Fruit fly (Drosophila melanogaster) whole organism, embryonic: ENCODE measurements around the gene Oatp30B.

Experiments used
- Asciz ChIP-seq: fragments of 200-800 bp; sonication (Bioruptor generic); optimal IDR thresholded peaks from 2 replicates; lab custom pipeline; 2017; ENCODE audit warnings: missing biosample characterization, mild to moderate bottlenecking, missing genetic modification characterization, missing genetic modification reagents
- CG10274 ChIP-seq: fragments of 200-800 bp; sonication (Bioruptor generic); optimal IDR thresholded peaks from 3 replicates; lab custom pipeline; 2017; ENCODE audit warnings: missing biosample characterization, mild to moderate bottlenecking, missing genetic modification characterization
- CG10979 ChIP-seq: fragments of 200-800 bp; sonication (Bioruptor generic); optimal IDR thresholded peaks from 2 replicates; lab custom pipeline; 2018; ENCODE audit warnings: missing biosample characterization, mild to moderate bottlenecking, missing genetic modification characterization, moderate library complexity
- CG13123 ChIP-seq: fragments of 200-800 bp; sonication (Bioruptor generic); optimal IDR thresholded peaks from 2 replicates; lab custom pipeline; 2016; ENCODE audit warnings: missing biosample characterization, missing genetic modification characterization
- CG14710 ChIP-seq: fragments of 200-800 bp; sonication (Bioruptor generic); optimal IDR thresholded peaks from 3 replicates; lab custom pipeline; 2019; ENCODE audit warnings: missing biosample characterization, mild to moderate bottlenecking, missing genetic modification characterization, moderate library complexity
- CG15601 ChIP-seq: fragments of 200-800 bp; sonication (Bioruptor generic); optimal IDR thresholded peaks from 3 replicates; lab custom pipeline; 2019; ENCODE audit warnings: missing biosample characterization, mild to moderate bottlenecking, missing genetic modification characterization, moderate library complexity
- CG17612 ChIP-seq: fragments of 200-800 bp; sonication (Bioruptor generic); IDR thresholded peaks from 2 replicates; pipeline ENCODE4 v1.3.6; 2022; ENCODE audit warnings: missing biosample characterization, missing genetic modification characterization
- CG17829 ChIP-seq: fragments of 200-800 bp; optimal IDR thresholded peaks from 2 replicates; lab custom pipeline; 2019; ENCODE audit warnings: missing biosample characterization, mild to moderate bottlenecking, missing genetic modification characterization, moderate library complexity
- CG18262 ChIP-seq: fragments of 200-800 bp; optimal IDR thresholded peaks from 3 replicates; lab custom pipeline; 2019; ENCODE audit warnings: missing biosample characterization, mild to moderate bottlenecking, missing genetic modification characterization, moderate library complexity
- CG18619 ChIP-seq: fragments of 200-800 bp; sonication (Bioruptor generic); optimal IDR thresholded peaks from 3 replicates; lab custom pipeline; 2017; ENCODE audit warnings: missing biosample characterization, mild to moderate bottlenecking, missing genetic modification characterization
- CG2678 ChIP-seq: fragments of 200-800 bp; sonication (Bioruptor generic); optimal IDR thresholded peaks from 3 replicates; lab custom pipeline; 2019; ENCODE audit warnings: missing biosample characterization, mild to moderate bottlenecking, missing genetic modification characterization, moderate library complexity
- CG2712 ChIP-seq: fragments of 200-800 bp; optimal IDR thresholded peaks from 3 replicates; lab custom pipeline; 2019; ENCODE audit warnings: missing biosample characterization, mild to moderate bottlenecking, missing genetic modification characterization, moderate library complexity
- CG3163 ChIP-seq: fragments of 200-800 bp; sonication (Bioruptor generic); optimal IDR thresholded peaks from 3 replicates; lab custom pipeline; 2016; ENCODE audit warnings: missing biosample characterization, missing genetic modification characterization
- CG34376 ChIP-seq: fragments of 200-800 bp; sonication (Bioruptor generic); optimal IDR thresholded peaks from 2 replicates; lab custom pipeline; 2018; ENCODE audit warnings: missing biosample characterization, mild to moderate bottlenecking, missing genetic modification characterization
- CG4424 ChIP-seq: fragments of 200-800 bp; sonication (Bioruptor generic); optimal IDR thresholded peaks from 3 replicates; lab custom pipeline; 2016; ENCODE audit warnings: missing biosample characterization, missing genetic modification characterization
- CG7745 ChIP-seq: fragments of 200-800 bp; sonication (Bioruptor generic); optimal IDR thresholded peaks from 2 replicates; lab custom pipeline; 2018; ENCODE audit warnings: missing biosample characterization, mild to moderate bottlenecking, missing genetic modification characterization, moderate library complexity
- CG7839 ChIP-seq: fragments of 200-800 bp; sonication (Bioruptor generic); optimal IDR thresholded peaks from 3 replicates; lab custom pipeline; 2018; ENCODE audit warnings: missing biosample characterization, mild to moderate bottlenecking, missing genetic modification characterization, moderate library complexity
- CG8388 ChIP-seq: fragments of 200-800 bp; sonication (Bioruptor generic); optimal IDR thresholded peaks from 2 replicates; lab custom pipeline; 2019; ENCODE audit warnings: missing biosample characterization, mild to moderate bottlenecking, missing genetic modification characterization, moderate library complexity
- Dip3 ChIP-seq: fragments of 200-800 bp; sonication (Bioruptor generic); optimal IDR thresholded peaks from 3 replicates; lab custom pipeline; 2016; ENCODE audit warnings: missing biosample characterization, missing genetic modification characterization
- HHEX ChIP-seq: fragments of 200-800 bp; sonication (Bioruptor generic); optimal IDR thresholded peaks from 3 replicates; lab custom pipeline; 2017; ENCODE audit warnings: missing biosample characterization, mild to moderate bottlenecking, missing genetic modification characterization, missing genetic modification reagents
- Lhr ChIP-seq: fragments of 200-800 bp; sonication (Bioruptor generic); optimal IDR thresholded peaks from 3 replicates; lab custom pipeline; 2017; ENCODE audit warnings: mild to moderate bottlenecking, missing biosample characterization, missing genetic modification reagents, missing genetic modification characterization
- Med ChIP-seq: fragments of 200-800 bp; sonication (Bioruptor generic); peaks from one replicate; lab custom pipeline; 2016; ENCODE audit warnings: missing biosample characterization, missing genetic modification characterization, mild to moderate bottlenecking, inconsistent platforms, moderate library complexity
- Neu2 ChIP-seq: fragments of 200-800 bp; sonication (Bioruptor generic); optimal IDR thresholded peaks from 3 replicates; lab custom pipeline; 2016; ENCODE audit warnings: missing biosample characterization, missing genetic modification characterization, borderline replicate concordance
- Oli ChIP-seq: fragments of 200-800 bp; sonication (Bioruptor generic); optimal IDR thresholded peaks from 2 replicates; lab custom pipeline; 2018; ENCODE audit warnings: missing biosample characterization, mild to moderate bottlenecking, missing genetic modification characterization, moderate library complexity
- PHDP ChIP-seq: fragments of 200-800 bp; sonication (Bioruptor generic); optimal IDR thresholded peaks from 3 replicates; lab custom pipeline; 2018; ENCODE audit warnings: missing biosample characterization, mild to moderate bottlenecking, missing genetic modification characterization, moderate library complexity
- Six4 ChIP-seq: fragments of 200-800 bp; sonication (Bioruptor generic); optimal IDR thresholded peaks from 2 replicates; lab custom pipeline; 2016; ENCODE audit warnings: missing biosample characterization, missing genetic modification characterization
- Sox100B ChIP-seq: fragments of 200-800 bp; sonication (Bioruptor generic); optimal IDR thresholded peaks from 3 replicates; lab custom pipeline; 2018; ENCODE audit warnings: missing biosample characterization, mild to moderate bottlenecking, missing genetic modification characterization
- Trl ChIP-seq, 3 experiments: fragments of >200 bp in 2 of 3; fragments of 200-800 bp in 1 of 3; sonication (Bioruptor generic) in 1 of 3; optimal IDR thresholded peaks; 2 replicates in 1 of 3; 3 replicates in 2 of 3; lab custom pipeline; 2016 to 2017; ENCODE audit warnings: missing biosample characterization in 1 of 3, missing genetic modification characterization in 1 of 3
- ase ChIP-seq: fragments of 200-800 bp; sonication (Bioruptor generic); IDR thresholded peaks from 3 replicates; pipeline ENCODE4 v1.3.6; 2022; ENCODE audit warnings: missing biosample characterization, missing genetic modification characterization
- ci ChIP-seq: fragments of 200-800 bp; sonication (Bioruptor generic); IDR thresholded peaks from 3 replicates; pipeline ENCODE4 v1.3.6; 2022; ENCODE audit warnings: missing biosample characterization, missing genetic modification characterization
- crol ChIP-seq: fragments of 200-800 bp; sonication (Bioruptor generic); IDR thresholded peaks from 2 replicates; pipeline ENCODE4 v1.3.6; 2022; ENCODE audit warnings: missing biosample characterization, missing genetic modification characterization
- dmrt99B ChIP-seq: fragments of 200-800 bp; sonication (Bioruptor generic); optimal IDR thresholded peaks from 2 replicates; lab custom pipeline; 2018; ENCODE audit warnings: missing biosample characterization, mild to moderate bottlenecking, missing genetic modification characterization, moderate library complexity
- esg ChIP-seq: fragments of 200-800 bp; sonication (Bioruptor generic); conservative IDR thresholded peaks from 2 replicates; pipeline ENCODE4 v1.3.6; 2022; ENCODE audit warnings: missing biosample characterization, missing genetic modification characterization
- ftz-f1 ChIP-seq: fragments of 200-800 bp; sonication (Bioruptor generic); optimal IDR thresholded peaks from 2 replicates; lab custom pipeline; 2016; ENCODE audit warnings: missing biosample characterization, missing genetic modification characterization
- gcm ChIP-seq: fragments of 200-800 bp; sonication (Bioruptor generic); optimal IDR thresholded peaks from 2 replicates; lab custom pipeline; 2019; ENCODE audit warnings: missing biosample characterization, mild to moderate bottlenecking, missing genetic modification characterization, moderate library complexity
- gsb-n ChIP-seq: fragments of 200-800 bp; sonication (Bioruptor generic); optimal IDR thresholded peaks from 3 replicates; lab custom pipeline; 2018; ENCODE audit warnings: missing biosample characterization, mild to moderate bottlenecking, missing genetic modification characterization
- kni ChIP-seq: fragments of 200-800 bp; sonication (Bioruptor generic); optimal IDR thresholded peaks from 3 replicates; lab custom pipeline; 2017; ENCODE audit warnings: mild to moderate bottlenecking, missing biosample characterization, missing genetic modification reagents, missing genetic modification characterization
- lab ChIP-seq: fragments of 200-800 bp; sonication (Bioruptor generic); optimal IDR thresholded peaks from 3 replicates; lab custom pipeline; 2017; ENCODE audit warnings: missing biosample characterization, missing genetic modification characterization, mild to moderate bottlenecking, moderate library complexity, missing genetic modification reagents
- nmo ChIP-seq: fragments of 200-800 bp; sonication (Bioruptor generic); optimal IDR thresholded peaks from 2 replicates; lab custom pipeline; 2018; ENCODE audit warnings: missing biosample characterization, mild to moderate bottlenecking, missing genetic modification characterization, moderate library complexity
- onecut ChIP-seq: fragments of 200-800 bp; sonication (Bioruptor generic); IDR thresholded peaks from 2 replicates; pipeline ENCODE4 v1.3.6; 2022; ENCODE audit warnings: missing biosample characterization, missing genetic modification characterization
- prd ChIP-seq, 3 experiments: fragments of >200 bp in 2 of 3; fragments of 200-800 bp in 1 of 3; sonication (Bioruptor generic) in 1 of 3; optimal IDR thresholded peaks in 2 of 3; IDR thresholded peaks in 1 of 3; 2 replicates in 2 of 3; 3 replicates in 1 of 3; pipeline versions ENCODE4 v1.3.6 to Lab custom; 2017 to 2022; ENCODE audit warnings: missing biosample characterization in 1 of 3, missing genetic modification characterization in 1 of 3
- sens ChIP-seq: fragments of 200-800 bp; sonication (Bioruptor generic); peaks from one replicate; lab custom pipeline; 2016; ENCODE audit warnings: missing biosample characterization, missing genetic modification characterization
- usp ChIP-seq: fragments of >200 bp; optimal IDR thresholded peaks from 2 replicates; lab custom pipeline; 2017; ENCODE audit warnings: missing biosample characterization, missing genetic modification characterization
- vnd ChIP-seq: fragments of 200-800 bp; sonication (Bioruptor generic); IDR thresholded peaks from 3 replicates; pipeline ENCODE4 v1.3.6; 2022; ENCODE audit warnings: missing biosample characterization, missing genetic modification characterization; ENCODE audit not compliant: partially characterized antibody
- vvl ChIP-seq: fragments of 200-800 bp; sonication (Bioruptor generic); IDR thresholded peaks from 2 replicates; pipeline ENCODE4 v1.3.6; 2022; ENCODE audit warnings: missing biosample characterization, missing genetic modification characterization
- z ChIP-seq: fragments of 200-800 bp; sonication (Bioruptor generic); IDR thresholded peaks from 3 replicates; pipeline ENCODE4 v1.3.6; 2022; ENCODE audit warnings: missing biosample characterization, missing genetic modification characterization
- zfh1 ChIP-seq: fragments of 200-800 bp; sonication (Bioruptor generic); IDR thresholded peaks from 3 replicates; pipeline ENCODE4 v1.3.6; 2022; ENCODE audit warnings: missing biosample characterization, missing genetic modification characterization

The Oatp30B gene

DNA sequence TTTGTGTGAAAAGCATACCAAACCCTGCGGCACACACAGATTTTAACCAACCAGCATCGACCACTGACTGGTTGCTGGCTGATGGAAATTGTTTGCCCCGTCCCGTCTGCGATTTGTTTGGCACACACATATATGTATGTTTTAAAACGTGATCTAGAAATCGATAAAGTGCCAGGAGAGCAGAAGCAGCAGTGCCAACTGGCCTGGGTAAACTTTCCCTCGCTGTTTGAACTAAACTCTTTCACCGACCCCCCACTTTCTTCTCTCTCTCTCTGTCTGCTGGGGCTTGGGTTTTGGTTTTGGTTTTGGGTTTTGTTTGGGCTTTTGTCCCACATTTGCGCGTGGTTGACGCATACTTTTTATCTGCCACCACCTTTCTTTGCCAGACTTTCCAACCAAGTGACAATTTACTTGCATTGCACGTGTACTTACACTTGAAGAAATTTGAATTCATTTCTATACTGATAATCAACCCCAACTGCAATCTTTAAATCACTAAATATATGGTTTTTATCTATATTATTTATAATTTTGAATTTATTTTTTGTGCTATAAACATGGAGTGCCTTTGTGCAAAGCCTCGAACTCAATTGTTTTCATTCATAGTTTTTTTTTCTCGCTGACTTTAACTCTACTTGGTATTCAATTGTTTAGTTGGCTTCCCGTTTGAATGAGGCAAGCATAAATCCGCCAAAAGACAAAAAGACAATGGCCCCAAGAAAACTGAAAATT is 15.5 kb upstream of the Oatp30B start (continued):
- TF ChIP-seq sens, result peak; percentile 57
- TF ChIP-seq Neu2 (GFP tag; lab: Kevin White, UChicago), result no peak
- TF ChIP-seq onecut, result peak; percentile 93
- TF ChIP-seq Dip3 (GFP tag; lab: Kevin White, UChicago), result no peak
- TF ChIP-seq CG10979 (tag; lab: Kevin White, UChicago), result peak; percentile 51
- TF ChIP-seq Sox100B, result peak; percentile 26
- TF ChIP-seq ase, result 0 out of 3 replicates have a peak, but pooled peaks have one; percentile 10
- peak; percentile 45 for TF ChIP-seq CG8388 (GFP tag; lab: Kevin White, UChicago)
- peak; percentile 30 for TF ChIP-seq CG2678 (tag; lab: Kevin White, UChicago)
- peak; percentile 29 for TF ChIP-seq Oli (tag; lab: Kevin White, UChicago)
- TF ChIP-seq z (GFP tag; lab: Robert Waterston, UW), result no peak
- TF ChIP-seq CG4424 (GFP tag; lab: Kevin White, UChicago), result peak; percentile 38
- TF ChIP-seq CG2712, result peak; percentile 20
- TF ChIP-seq zfh1, result no peak
- TF ChIP-seq ftz-f1 (GFP tag; lab: Kevin White, UChicago), result no peak
- no peak for TF ChIP-seq Trl (optimal IDR thresholded peaks at IDR 0.05; lab: Kevin White, UChicago)
- TF ChIP-seq Trl (GFP tag; optimal IDR thresholded peaks at IDR 0.05; lab: Kevin White, UChicago), result no peak
- TF ChIP-seq dmrt99B (tag; lab: Kevin White, UChicago), result peak; percentile 45
- TF ChIP-seq CG7745 (tag; lab: Kevin White, UChicago), result no peak
- peak; percentile 39; the same call in 1 of the 3 replicates for TF ChIP-seq ci (GFP tag; lab: Robert Waterston, UW)
- no peak for TF ChIP-seq gcm
- peak; percentile 51 for TF ChIP-seq kni (GFP tag; lab: Kevin White, UChicago)
- TF ChIP-seq prd (optimal IDR thresholded peaks at IDR 0.05; lab: Kevin White, UChicago), result no peak
- peak; percentile 35; the same call in 1 of the 3 replicates for TF ChIP-seq prd (GFP tag; IDR thresholded peaks at IDR 0.05; lab: Robert Waterston, UW)
- no peak for TF ChIP-seq vnd (GFP tag; lab: Robert Waterston, UW)
- peak; percentile 42 for TF ChIP-seq Med (GFP tag; lab: Kevin White, UChicago)
- TF ChIP-seq CG17829 (tag; lab: Kevin White, UChicago), result peak; percentile 10
- TF ChIP-seq CG13123, result no peak
- TF ChIP-seq nmo (GFP tag; lab: Kevin White, UChicago), result peak; percentile 34
- TF ChIP-seq esg (GFP tag; lab: Robert Waterston, UW), result no peak
- TF ChIP-seq Lhr, result no peak
- no peak for TF ChIP-seq usp (GFP tag; lab: Kevin White, UChicago)
- TF ChIP-seq CG18262 (tag; lab: Kevin White, UChicago), result peak; percentile 37
- no peak for TF ChIP-seq CG34376 (GFP tag; lab: Kevin White, UChicago)
- peak; percentile 11 for TF ChIP-seq PHDP (tag; lab: Kevin White, UChicago)
- peak; percentile 53; the same call in 1 of the 2 replicates for TF ChIP-seq vvl
- no peak for TF ChIP-seq CG3163 (GFP tag; lab: Kevin White, UChicago)
- TF ChIP-seq CG7839, result peak; percentile 25
- TF ChIP-seq CG17612, result no peak
- peak; percentile 16 for TF ChIP-seq CG14710 (tag; lab: Kevin White, UChicago)
- TF ChIP-seq crol (GFP tag; lab: Robert Waterston, UW), result peak; percentile 56
- TF ChIP-seq CG10274 (GFP tag; lab: Kevin White, UChicago), result no peak
- TF ChIP-seq Six4 (GFP tag; lab: Kevin White, UChicago), result peak; percentile 22
- peak; percentile 30 for TF ChIP-seq lab (GFP tag; lab: Kevin White, UChicago)
- TF ChIP-seq gsb-n (tag; lab: Kevin White, UChicago), result peak; percentile 34
- TF ChIP-seq CG15601 (tag; lab: Kevin White, UChicago), result peak; percentile 22
- no peak for TF ChIP-seq CG18619 (GFP tag; lab: Kevin White, UChicago)
- TF ChIP-seq Asciz (GFP tag; lab: Kevin White, UChicago), result peak; percentile 54
- TF ChIP-seq HHEX, result peak; percentile 26
